Fruit fly (Drosophila melanogaster) whole organism, embryonic: ENCODE data around the gene na.
A peak's percentile ranks its signal among the peaks of the same experiment; 100 is the strongest.

ENCODE experiments used
- BtbVII ChIP-seq: fragments of 200-800 bp; sonication (Bioruptor generic); optimal IDR thresholded peaks from 3 replicates; lab custom pipeline; 2017; ENCODE audit warnings: missing biosample characterization, mild to moderate bottlenecking, missing genetic modification characterization
- C15 ChIP-seq: fragments of 200-800 bp; sonication (Bioruptor generic); IDR thresholded peaks from 3 replicates; pipeline ENCODE4 v1.3.6; 2022; ENCODE audit warnings: missing biosample characterization, missing genetic modification characterization
- CG11093 ChIP-seq: fragments of 200-800 bp; sonication (Bioruptor generic); IDR thresholded peaks from 3 replicates; pipeline ENCODE4 v1.3.6; 2022; ENCODE audit warnings: missing biosample characterization, missing genetic modification characterization
- CG11695 ChIP-seq: fragments of 200-800 bp; sonication (Bioruptor generic); IDR thresholded peaks from 3 replicates; pipeline ENCODE4 v1.3.6; 2022; ENCODE audit warnings: missing biosample characterization, missing genetic modification characterization
- CG12299 ChIP-seq: fragments of 200-800 bp; sonication (Bioruptor generic); optimal IDR thresholded peaks from 2 replicates; lab custom pipeline; 2018; ENCODE audit warnings: missing biosample characterization, mild to moderate bottlenecking, missing genetic modification characterization
- CG13424 ChIP-seq: fragments of 200-800 bp; sonication (Bioruptor generic); optimal IDR thresholded peaks from 2 replicates; lab custom pipeline; 2019; ENCODE audit warnings: missing biosample characterization, mild to moderate bottlenecking, missing genetic modification characterization, moderate library complexity
- CG14667 ChIP-seq: fragments of 200-800 bp; sonication (Bioruptor generic); IDR thresholded peaks from 2 replicates; pipeline ENCODE4 v1.3.6; 2022; ENCODE audit warnings: missing biosample characterization, missing genetic modification characterization
- CG14710 ChIP-seq: fragments of 200-800 bp; sonication (Bioruptor generic); optimal IDR thresholded peaks from 3 replicates; lab custom pipeline; 2019; ENCODE audit warnings: missing biosample characterization, mild to moderate bottlenecking, missing genetic modification characterization, moderate library complexity
- CG17186 ChIP-seq: fragments of 200-800 bp; sonication (Bioruptor generic); optimal IDR thresholded peaks from 3 replicates; lab custom pipeline; 2017; ENCODE audit warnings: missing biosample characterization, missing genetic modification reagents, missing genetic modification characterization
- CG17328 ChIP-seq: fragments of 200-800 bp; sonication (Bioruptor generic); IDR thresholded peaks from 2 replicates; pipeline ENCODE4 v1.3.6; 2022; ENCODE audit warnings: missing biosample characterization, missing genetic modification characterization
- CG17385 ChIP-seq: fragments of 200-800 bp; sonication (Bioruptor generic); optimal IDR thresholded peaks from 3 replicates; lab custom pipeline; 2018; ENCODE audit warnings: missing biosample characterization, mild to moderate bottlenecking, missing genetic modification characterization
- CG17612 ChIP-seq: fragments of 200-800 bp; sonication (Bioruptor generic); IDR thresholded peaks from 2 replicates; pipeline ENCODE4 v1.3.6; 2022; ENCODE audit warnings: missing biosample characterization, missing genetic modification characterization
- CG18764 ChIP-seq: fragments of 200-800 bp; sonication (Bioruptor generic); optimal IDR thresholded peaks from 3 replicates; lab custom pipeline; 2016; ENCODE audit warnings: missing biosample characterization, missing genetic modification characterization
- CG5953 ChIP-seq: fragments of 200-800 bp; sonication (Bioruptor generic); IDR thresholded peaks from 2 replicates; pipeline ENCODE4 v1.3.6; 2022; ENCODE audit warnings: missing biosample characterization, missing genetic modification characterization
- CG6272 ChIP-seq: fragments of 200-800 bp; sonication (Bioruptor generic); IDR thresholded peaks from 2 replicates; pipeline ENCODE4 v1.3.6; 2022; ENCODE audit warnings: missing biosample characterization, missing genetic modification characterization
- CG6683 ChIP-seq: fragments of 200-800 bp; sonication (Bioruptor generic); optimal IDR thresholded peaks from 2 replicates; lab custom pipeline; 2017; ENCODE audit warnings: missing biosample characterization, mild to moderate bottlenecking, missing genetic modification characterization, missing genetic modification reagents
- CG7556 ChIP-seq: fragments of 200-800 bp; sonication (Bioruptor generic); optimal IDR thresholded peaks from 2 replicates; lab custom pipeline; 2017; ENCODE audit warnings: missing biosample characterization, mild to moderate bottlenecking, missing genetic modification characterization
- CkIIα-i1 ChIP-seq: fragments of 200-800 bp; sonication (Bioruptor generic); IDR thresholded peaks from 2 replicates; pipeline ENCODE4 v1.3.6; 2022; ENCODE audit warnings: missing biosample characterization, missing genetic modification characterization
- Drgx ChIP-seq: fragments of 200-800 bp; sonication (Bioruptor generic); IDR thresholded peaks from 2 replicates; pipeline ENCODE4 v1.3.6; 2022; ENCODE audit warnings: missing biosample characterization, missing genetic modification characterization
- HLH54F ChIP-seq: fragments of 200-800 bp; sonication (Bioruptor generic); optimal IDR thresholded peaks from 3 replicates; lab custom pipeline; 2016; ENCODE audit warnings: missing biosample characterization, missing genetic modification characterization
- Hr78 ChIP-seq, 2 experiments: fragments of 200-800 bp in 1 of 2; fragments of >200 bp in 1 of 2; sonication (Bioruptor generic) in 1 of 2; optimal IDR thresholded peaks; 2 replicates each; lab custom pipeline; 2017 to 2019; ENCODE audit warnings: missing biosample characterization in 2 of 2, missing genetic modification characterization in 2 of 2, mild to moderate bottlenecking in 1 of 2, moderate library complexity in 1 of 2
- PHDP ChIP-seq: fragments of 200-800 bp; sonication (Bioruptor generic); optimal IDR thresholded peaks from 3 replicates; lab custom pipeline; 2018; ENCODE audit warnings: missing biosample characterization, mild to moderate bottlenecking, missing genetic modification characterization, moderate library complexity
- Rx ChIP-seq: fragments of 200-800 bp; sonication (Bioruptor generic); IDR thresholded peaks from 2 replicates; pipeline ENCODE4 v1.3.6; 2022; ENCODE audit warnings: missing biosample characterization, missing genetic modification characterization
- Ssrp ChIP-seq: fragments of 200-800 bp; sonication (Bioruptor generic); optimal IDR thresholded peaks from 2 replicates; lab custom pipeline; 2018; ENCODE audit warnings: missing biosample characterization, mild to moderate bottlenecking, missing genetic modification characterization, moderate library complexity
- Taf1 ChIP-seq: fragments of 200-800 bp; sonication (Bioruptor generic); IDR thresholded peaks from 2 replicates; pipeline ENCODE4 v1.3.6; 2022; ENCODE audit warnings: missing biosample characterization, missing genetic modification characterization
- Tbp ChIP-seq: fragments of >200 bp; optimal IDR thresholded peaks from 2 replicates; lab custom pipeline; 2018; ENCODE audit warnings: missing biosample characterization, missing genetic modification characterization
- Xrp1 ChIP-seq: fragments of 200-800 bp; sonication (Bioruptor generic); IDR thresholded peaks from 2 replicates; pipeline ENCODE4 v1.3.6; 2022; ENCODE audit warnings: missing biosample characterization, missing genetic modification characterization
- abd-A ChIP-seq: fragments of 200-800 bp; sonication (Bioruptor generic); optimal IDR thresholded peaks from 3 replicates; lab custom pipeline; 2019; ENCODE audit warnings: missing biosample characterization, mild to moderate bottlenecking, missing genetic modification characterization, moderate library complexity
- amos ChIP-seq: fragments of 200-800 bp; sonication (Bioruptor generic); IDR thresholded peaks from 2 replicates; pipeline ENCODE4 v1.3.6; 2022; ENCODE audit warnings: missing biosample characterization, missing genetic modification characterization; ENCODE audit not compliant: partially characterized antibody
- ash1 ChIP-seq: fragments of 200-800 bp; sonication (Bioruptor generic); optimal IDR thresholded peaks from 2 replicates; lab custom pipeline; 2018; ENCODE audit warnings: missing biosample characterization, mild to moderate bottlenecking, missing genetic modification characterization
- chn ChIP-seq: fragments of 200-800 bp; sonication (Bioruptor generic); optimal IDR thresholded peaks from 2 replicates; lab custom pipeline; 2016; ENCODE audit warnings: missing biosample characterization, missing genetic modification characterization
- croc ChIP-seq: fragments of 200-800 bp; sonication (Bioruptor generic); conservative IDR thresholded peaks from 3 replicates; pipeline ENCODE4 v1.3.6; 2022; ENCODE audit warnings: missing biosample characterization, missing genetic modification characterization
- dan ChIP-seq: fragments of 200-800 bp; sonication (Bioruptor generic); IDR thresholded peaks from 2 replicates; pipeline ENCODE4 v1.3.6; 2022; ENCODE audit warnings: missing biosample characterization, missing genetic modification characterization
- esg ChIP-seq: fragments of 200-800 bp; sonication (Bioruptor generic); conservative IDR thresholded peaks from 2 replicates; pipeline ENCODE4 v1.3.6; 2022; ENCODE audit warnings: missing biosample characterization, missing genetic modification characterization
- eve ChIP-seq, 2 experiments: fragments of >200 bp; optimal IDR thresholded peaks; 2 replicates each; lab custom pipeline; 2017; ENCODE audit warnings: missing biosample characterization in 2 of 2, missing genetic modification characterization in 2 of 2
- eyg ChIP-seq: fragments of 200-800 bp; sonication (Bioruptor generic); optimal IDR thresholded peaks from 3 replicates; lab custom pipeline; 2016; ENCODE audit warnings: missing biosample characterization, missing genetic modification characterization
- ftz-f1 ChIP-seq: fragments of 200-800 bp; sonication (Bioruptor generic); optimal IDR thresholded peaks from 2 replicates; lab custom pipeline; 2016; ENCODE audit warnings: missing biosample characterization, missing genetic modification characterization
- gem ChIP-seq: fragments of 200-800 bp; sonication (Bioruptor generic); optimal IDR thresholded peaks from 2 replicates; lab custom pipeline; 2019; ENCODE audit warnings: missing biosample characterization, mild to moderate bottlenecking, missing genetic modification characterization, moderate library complexity
- hb ChIP-seq: fragments of 200-800 bp; sonication (Bioruptor generic); IDR thresholded peaks from 3 replicates; pipeline ENCODE4 v1.3.6; 2022; ENCODE audit warnings: missing biosample characterization, missing genetic modification characterization; ENCODE audit not compliant: partially characterized antibody
- kni ChIP-seq: fragments of 200-800 bp; sonication (Bioruptor generic); optimal IDR thresholded peaks from 3 replicates; lab custom pipeline; 2017; ENCODE audit warnings: mild to moderate bottlenecking, missing biosample characterization, missing genetic modification reagents, missing genetic modification characterization
- odd ChIP-seq: fragments of 200-800 bp; sonication (Bioruptor generic); optimal IDR thresholded peaks from 2 replicates; lab custom pipeline; 2017; ENCODE audit warnings: missing biosample characterization, mild to moderate bottlenecking, missing genetic modification characterization
- peb ChIP-seq: fragments of 200-800 bp; sonication (Bioruptor generic); IDR thresholded peaks from 2 replicates; pipeline ENCODE4 v1.3.6; 2022; ENCODE audit warnings: missing biosample characterization, missing genetic modification characterization
- pho ChIP-seq: fragments of 200-800 bp; sonication (Bioruptor generic); optimal IDR thresholded peaks from 2 replicates; lab custom pipeline; 2016; ENCODE audit warnings: missing biosample characterization, missing genetic modification characterization
- repo ChIP-seq: fragments of 200-800 bp; sonication (Bioruptor generic); optimal IDR thresholded peaks from 2 replicates; lab custom pipeline; 2016; ENCODE audit warnings: missing biosample characterization, missing genetic modification characterization
- rib ChIP-seq: fragments of 200-800 bp; sonication (Bioruptor generic); IDR thresholded peaks from 2 replicates; pipeline ENCODE4 v1.3.6; 2022; ENCODE audit warnings: missing biosample characterization, missing genetic modification characterization
- salm ChIP-seq: fragments of 200-800 bp; sonication (Bioruptor generic); optimal IDR thresholded peaks from 2 replicates; lab custom pipeline; 2018; ENCODE audit warnings: missing biosample characterization, mild to moderate bottlenecking, missing genetic modification characterization
- sd ChIP-seq: fragments of 200-800 bp; sonication (Bioruptor generic); optimal IDR thresholded peaks from 3 replicates; lab custom pipeline; 2018; ENCODE audit warnings: missing biosample characterization, mild to moderate bottlenecking, missing genetic modification characterization, moderate library complexity
- sim ChIP-seq: fragments of 200-800 bp; sonication (Bioruptor generic); IDR thresholded peaks from 2 replicates; pipeline ENCODE4 v1.3.6; 2022; ENCODE audit warnings: missing biosample characterization, missing genetic modification characterization
- z ChIP-seq: fragments of 200-800 bp; sonication (Bioruptor generic); IDR thresholded peaks from 3 replicates; pipeline ENCODE4 v1.3.6; 2022; ENCODE audit warnings: missing biosample characterization, missing genetic modification characterization
- zen ChIP-seq: fragments of 200-800 bp; sonication (Bioruptor generic); optimal IDR thresholded peaks from 3 replicates; lab custom pipeline; 2018; ENCODE audit warnings: missing biosample characterization, mild to moderate bottlenecking, missing genetic modification characterization, moderate library complexity
- zfh2 ChIP-seq: fragments of 200-800 bp; sonication (Bioruptor generic); optimal IDR thresholded peaks from 2 replicates; lab custom pipeline; 2016; ENCODE audit warnings: missing biosample characterization, missing genetic modification characterization

na gene

dm6 chrX:14218045-14218483, 48.1 kb upstream of the na start (continued):
- TF ChIP-seq dan (GFP tag; lab: Robert Waterston, UW), result 0 out of 2 replicates have a peak, but pooled peaks have one; percentile 42
- TF ChIP-seq CG6683 (GFP tag; lab: Kevin White, UChicago), result peak; percentile 79
- peak; percentile 39 for TF ChIP-seq zfh2 (GFP tag; lab: Kevin White, UChicago)
- peak; percentile 35 for TF ChIP-seq repo (GFP tag; lab: Kevin White, UChicago)
- TF ChIP-seq CG11093, result peak; percentile 70; the same call in 2 of the 3 replicates
- TF ChIP-seq rib, result peak; percentile 69
- TF ChIP-seq eyg, result peak; percentile 10
- TF ChIP-seq abd-A (tag; lab: Kevin White, UChicago), result no peak
- TF ChIP-seq salm (tag; lab: Kevin White, UChicago), result peak; percentile 86
- TF ChIP-seq CkIIα-i1 (GFP tag; lab: Robert Waterston, UW), result no peak
- peak; percentile 97 for TF ChIP-seq Drgx (GFP tag; lab: Robert Waterston, UW)
- TF ChIP-seq peb, result peak; percentile 66
- TF ChIP-seq ash1, result no peak
- TF ChIP-seq odd (GFP tag; lab: Kevin White, UChicago), result peak; percentile 80
- TF ChIP-seq pho (GFP tag; lab: Kevin White, UChicago), result peak; percentile 45
- TF ChIP-seq CG6272 (GFP tag; lab: Robert Waterston, UW), result peak; percentile 64
- peak; percentile 81 for TF ChIP-seq CG14667 (GFP tag; lab: Robert Waterston, UW)
- no peak for TF ChIP-seq amos (GFP tag; lab: Robert Waterston, UW)
- TF ChIP-seq BtbVII (GFP tag; lab: Kevin White, UChicago), result peak; percentile 86
- peak; percentile 95 for TF ChIP-seq gem (tag; lab: Kevin White, UChicago)
- peak in 1 of 2 experiments; percentile 53 for TF ChIP-seq Hr78 (GFP tag; optimal IDR thresholded peaks at IDR 0.05; lab: Kevin White, UChicago)
- peak; percentile 88 for TF ChIP-seq CG13424 (tag; lab: Kevin White, UChicago)
- TF ChIP-seq sim, result peak; percentile 81
- TF ChIP-seq Taf1 (GFP tag; lab: Robert Waterston, UW), result peak; percentile 74
- peak; percentile 78 for TF ChIP-seq esg
- TF ChIP-seq CG17186 (GFP tag; lab: Kevin White, UChicago), result no peak
- no peak for TF ChIP-seq z (GFP tag; lab: Robert Waterston, UW)
- TF ChIP-seq CG12299 (tag; lab: Kevin White, UChicago), result peak; percentile 75
- TF ChIP-seq kni (GFP tag; lab: Kevin White, UChicago), result no peak
- peak; percentile 66 for TF ChIP-seq croc (GFP tag; lab: Robert Waterston, UW)
- TF ChIP-seq CG11695 (GFP tag; lab: Robert Waterston, UW), result peak; percentile 90
- TF ChIP-seq HLH54F (GFP tag; lab: Kevin White, UChicago), result peak; percentile 65
- peak; percentile 81; the same call in 2 of the 3 replicates for TF ChIP-seq C15 (GFP tag; lab: Robert Waterston, UW)
- TF ChIP-seq CG14710 (tag; lab: Kevin White, UChicago), result peak; percentile 87
- TF ChIP-seq Xrp1, result peak; percentile 92
- peak; percentile 61; the same call in 1 of the 2 replicates for TF ChIP-seq Rx
- peak; percentile 91 for TF ChIP-seq CG17328 (GFP tag; lab: Robert Waterston, UW)
- TF ChIP-seq CG17385 (GFP tag; lab: Kevin White, UChicago), result peak; percentile 84
- TF ChIP-seq Ssrp (tag; lab: Kevin White, UChicago), result peak; percentile 89
- peak; percentile 70 for TF ChIP-seq CG17612 (GFP tag; lab: Robert Waterston, UW)
- TF ChIP-seq eve (GFP tag; optimal IDR thresholded peaks at IDR 0.05; lab: Kevin White, UChicago), result no peak
- TF ChIP-seq Tbp (GFP tag; lab: Kevin White, UChicago), result no peak
- TF ChIP-seq zen (tag; lab: Kevin White, UChicago), result peak; percentile 84
- TF ChIP-seq CG18764 (GFP tag; lab: Kevin White, UChicago), result peak; percentile 73
- TF ChIP-seq CG5953, result peak; percentile 69; the same call in 1 of the 2 replicates
- no peak for TF ChIP-seq ftz-f1 (GFP tag; lab: Kevin White, UChicago)
- no peak for TF ChIP-seq hb
- TF ChIP-seq sd (tag; lab: Kevin White, UChicago), result peak; percentile 47
- TF ChIP-seq CG7556 (GFP tag; lab: Kevin White, UChicago), result peak; percentile 91
- peak; percentile 93 for TF ChIP-seq PHDP (tag; lab: Kevin White, UChicago)
- peak; percentile 55 for TF ChIP-seq chn (GFP tag; lab: Kevin White, UChicago)
